Fruit fly (Drosophila melanogaster) whole organism, embryonic: ENCODE data around the gene spel1.

Experiments used
- Adf1 ChIP-seq: fragments of 200-800 bp; sonication (Bioruptor generic); IDR thresholded peaks from 2 replicates; pipeline ENCODE4 v1.3.6; 2022; ENCODE audit warnings: missing biosample characterization, missing genetic modification characterization
- CG10543 ChIP-seq: fragments of 200-800 bp; sonication (Bioruptor generic); optimal IDR thresholded peaks from 3 replicates; lab custom pipeline; 2017; ENCODE audit warnings: missing biosample characterization, mild to moderate bottlenecking, missing genetic modification characterization, moderate library complexity
- CG12155 ChIP-seq: fragments of 200-800 bp; sonication (Bioruptor generic); optimal IDR thresholded peaks from 3 replicates; lab custom pipeline; 2016; ENCODE audit warnings: missing biosample characterization, missing genetic modification characterization
- CG14860 ChIP-seq: fragments of 200-800 bp; sonication (Bioruptor generic); IDR thresholded peaks from 3 replicates; pipeline ENCODE4 v1.3.6; 2022; ENCODE audit warnings: missing biosample characterization, missing genetic modification characterization; ENCODE audit not compliant: partially characterized antibody
- CG18599 ChIP-seq: fragments of 200-800 bp; sonication (Bioruptor generic); optimal IDR thresholded peaks from 3 replicates; lab custom pipeline; 2017; ENCODE audit warnings: missing biosample characterization, missing genetic modification characterization, mild to moderate bottlenecking, moderate library complexity, missing genetic modification reagents
- CG2199 ChIP-seq: fragments of 200-800 bp; sonication (Bioruptor generic); IDR thresholded peaks from 3 replicates; pipeline ENCODE4 v1.3.6; 2022; ENCODE audit warnings: missing biosample characterization, missing genetic modification characterization
- CG34376 ChIP-seq: fragments of 200-800 bp; sonication (Bioruptor generic); optimal IDR thresholded peaks from 2 replicates; lab custom pipeline; 2018; ENCODE audit warnings: missing biosample characterization, mild to moderate bottlenecking, missing genetic modification characterization
- CG7745 ChIP-seq: fragments of 200-800 bp; sonication (Bioruptor generic); optimal IDR thresholded peaks from 2 replicates; lab custom pipeline; 2018; ENCODE audit warnings: missing biosample characterization, mild to moderate bottlenecking, missing genetic modification characterization, moderate library complexity
- CG8290 ChIP-seq, 3 experiments: fragments of 200-800 bp; sonication (Bioruptor generic); optimal IDR thresholded peaks; 2 replicates each; lab custom pipeline; 2016 to 2019; ENCODE audit warnings: missing biosample characterization in 3 of 3, missing genetic modification characterization in 3 of 3, mild to moderate bottlenecking in 2 of 3, moderate library complexity in 1 of 3
- CG9727 ChIP-seq: fragments of 200-800 bp; sonication (Bioruptor generic); optimal IDR thresholded peaks from 3 replicates; lab custom pipeline; 2017; ENCODE audit warnings: missing biosample characterization, mild to moderate bottlenecking, missing genetic modification characterization
- CoRest ChIP-seq: fragments of 200-800 bp; sonication (Bioruptor generic); optimal IDR thresholded peaks from 3 replicates; lab custom pipeline; 2018; ENCODE audit warnings: missing biosample characterization, mild to moderate bottlenecking, missing genetic modification characterization, moderate library complexity
- Dbx ChIP-seq: fragments of 200-800 bp; sonication (Bioruptor generic); IDR thresholded peaks from 3 replicates; pipeline ENCODE4 v1.3.6; 2022; ENCODE audit warnings: missing biosample characterization, missing genetic modification characterization
- ERR ChIP-seq: fragments of 200-800 bp; sonication (Bioruptor generic); optimal IDR thresholded peaks from 2 replicates; lab custom pipeline; 2016; ENCODE audit warnings: missing biosample characterization, missing genetic modification characterization
- Hand ChIP-seq: fragments of 200-800 bp; sonication (Bioruptor generic); optimal IDR thresholded peaks from 2 replicates; lab custom pipeline; 2017; ENCODE audit warnings: mild to moderate bottlenecking, missing biosample characterization, missing genetic modification reagents, missing genetic modification characterization
- Hey ChIP-seq: fragments of 200-800 bp; sonication (Bioruptor generic); optimal IDR thresholded peaks from 3 replicates; lab custom pipeline; 2018; ENCODE audit warnings: missing biosample characterization, mild to moderate bottlenecking, missing genetic modification characterization
- MBD-R2 ChIP-seq: fragments of 200-800 bp; sonication (Bioruptor generic); IDR thresholded peaks from 2 replicates; pipeline ENCODE4 v1.3.6; 2022; ENCODE audit warnings: missing biosample characterization, missing genetic modification characterization
- Nf-YA ChIP-seq: fragments of 200-800 bp; sonication (Bioruptor generic); IDR thresholded peaks from 2 replicates; pipeline ENCODE4 v1.3.6; 2022; ENCODE audit warnings: missing biosample characterization, missing genetic modification characterization
- Nf-YB ChIP-seq: fragments of 200-800 bp; sonication (Bioruptor generic); optimal IDR thresholded peaks from 3 replicates; lab custom pipeline; 2019; ENCODE audit warnings: missing biosample characterization, mild to moderate bottlenecking, missing genetic modification characterization, moderate library complexity
- Pdp1 ChIP-seq, 2 experiments: fragments of 200-800 bp; sonication (Bioruptor generic); optimal IDR thresholded peaks; 3 replicates each; lab custom pipeline; 2016; ENCODE audit warnings: missing biosample characterization in 2 of 2, missing genetic modification characterization in 2 of 2, mild to moderate bottlenecking in 1 of 2, moderate library complexity in 1 of 2
- Scr ChIP-seq: fragments of 200-800 bp; sonication (Bioruptor generic); IDR thresholded peaks from 2 replicates; pipeline ENCODE4 v1.3.6; 2022; ENCODE audit warnings: missing biosample characterization, missing genetic modification characterization; ENCODE audit not compliant: partially characterized antibody
- Taf1 ChIP-seq: fragments of 200-800 bp; sonication (Bioruptor generic); IDR thresholded peaks from 2 replicates; pipeline ENCODE4 v1.3.6; 2022; ENCODE audit warnings: missing biosample characterization, missing genetic modification characterization
- abd-A ChIP-seq: fragments of 200-800 bp; sonication (Bioruptor generic); optimal IDR thresholded peaks from 3 replicates; lab custom pipeline; 2019; ENCODE audit warnings: missing biosample characterization, mild to moderate bottlenecking, missing genetic modification characterization, moderate library complexity
- ash1 ChIP-seq: fragments of 200-800 bp; sonication (Bioruptor generic); optimal IDR thresholded peaks from 2 replicates; lab custom pipeline; 2018; ENCODE audit warnings: missing biosample characterization, mild to moderate bottlenecking, missing genetic modification characterization
- ato ChIP-seq: fragments of 200-800 bp; sonication (Bioruptor generic); IDR thresholded peaks from 2 replicates; pipeline ENCODE4 v1.3.6; 2022; ENCODE audit warnings: missing biosample characterization, missing genetic modification characterization; ENCODE audit not compliant: partially characterized antibody
- cg ChIP-seq: fragments of 200-800 bp; sonication (Bioruptor generic); optimal IDR thresholded peaks from 3 replicates; lab custom pipeline; 2019; ENCODE audit warnings: missing biosample characterization, mild to moderate bottlenecking, missing genetic modification characterization, moderate library complexity
- chif ChIP-seq, 2 experiments: fragments of 200-800 bp; sonication (Bioruptor generic); optimal IDR thresholded peaks; 3 replicates each; lab custom pipeline; 2016; ENCODE audit warnings: missing biosample characterization in 2 of 2, missing genetic modification characterization in 2 of 2
- chinmo ChIP-seq: fragments of 200-800 bp; sonication (Bioruptor generic); IDR thresholded peaks from 4 replicates; pipeline ENCODE4 v1.3.6; 2022; ENCODE audit warnings: missing biosample characterization, missing genetic modification characterization; ENCODE audit not compliant: partially characterized antibody
- cwo ChIP-seq: fragments of 200-800 bp; sonication (Bioruptor generic); optimal IDR thresholded peaks from 3 replicates; lab custom pipeline; 2017; ENCODE audit warnings: missing biosample characterization, missing genetic modification characterization, mild to moderate bottlenecking, moderate library complexity, missing genetic modification reagents
- gro ChIP-seq: fragments of 200-800 bp; sonication (Bioruptor generic); optimal IDR thresholded peaks from 2 replicates; lab custom pipeline; 2016; ENCODE audit warnings: missing biosample characterization, missing genetic modification characterization
- hb ChIP-seq: fragments of 200-800 bp; sonication (Bioruptor generic); IDR thresholded peaks from 3 replicates; pipeline ENCODE4 v1.3.6; 2022; ENCODE audit warnings: missing biosample characterization, missing genetic modification characterization; ENCODE audit not compliant: partially characterized antibody
- jumu ChIP-seq: fragments of 200-800 bp; sonication (Bioruptor generic); optimal IDR thresholded peaks from 3 replicates; lab custom pipeline; 2016; ENCODE audit warnings: missing biosample characterization, missing genetic modification characterization
- lov ChIP-seq, 2 experiments: fragments of 200-800 bp in 1 of 2; fragments of >200 bp in 1 of 2; sonication (Bioruptor generic) in 1 of 2; IDR thresholded peaks in 1 of 2; optimal IDR thresholded peaks in 1 of 2; 2 replicates in 1 of 2; 3 replicates in 1 of 2; pipeline versions ENCODE4 v1.3.6 to Lab custom; 2017 to 2022; ENCODE audit warnings: missing biosample characterization in 1 of 2, missing genetic modification characterization in 1 of 2
- nau ChIP-seq: fragments of 200-800 bp; sonication (Bioruptor generic); optimal IDR thresholded peaks from 3 replicates; lab custom pipeline; 2017; ENCODE audit warnings: missing biosample characterization, mild to moderate bottlenecking, missing genetic modification characterization, missing genetic modification reagents
- nerfin-2 ChIP-seq: fragments of 200-800 bp; sonication (Bioruptor generic); IDR thresholded peaks from 2 replicates; pipeline ENCODE4 v1.3.6; 2022; ENCODE audit warnings: missing biosample characterization, missing genetic modification characterization; ENCODE audit not compliant: partially characterized antibody
- phol ChIP-seq: fragments of 200-800 bp; sonication (Bioruptor generic); optimal IDR thresholded peaks from 3 replicates; lab custom pipeline; 2018; ENCODE audit warnings: missing biosample characterization, mild to moderate bottlenecking, missing genetic modification characterization, moderate library complexity
- psq ChIP-seq: fragments of 200-800 bp; sonication (Bioruptor generic); optimal IDR thresholded peaks from 2 replicates; lab custom pipeline; 2017; ENCODE audit warnings: missing biosample characterization, missing genetic modification characterization
- rib ChIP-seq: fragments of 200-800 bp; sonication (Bioruptor generic); IDR thresholded peaks from 2 replicates; pipeline ENCODE4 v1.3.6; 2022; ENCODE audit warnings: missing biosample characterization, missing genetic modification characterization
- schlank ChIP-seq: fragments of 200-800 bp; sonication (Bioruptor generic); optimal IDR thresholded peaks from 2 replicates; lab custom pipeline; 2018; ENCODE audit warnings: missing biosample characterization, mild to moderate bottlenecking, missing genetic modification characterization
- so ChIP-seq: fragments of 200-800 bp; sonication (Bioruptor generic); IDR thresholded peaks from 3 replicates; pipeline ENCODE4 v1.3.6; 2022; ENCODE audit warnings: missing biosample characterization, missing genetic modification characterization
- sqz ChIP-seq: fragments of 200-800 bp; sonication (Bioruptor generic); optimal IDR thresholded peaks from 3 replicates; lab custom pipeline; 2018; ENCODE audit warnings: missing biosample characterization, mild to moderate bottlenecking, missing genetic modification characterization
- sr ChIP-seq: fragments of 200-800 bp; sonication (Bioruptor generic); IDR thresholded peaks from 3 replicates; pipeline ENCODE4 v1.3.6; 2022; ENCODE audit warnings: missing biosample characterization, missing genetic modification characterization
- stwl ChIP-seq: fragments of 200-800 bp; sonication (Bioruptor generic); optimal IDR thresholded peaks from 3 replicates; lab custom pipeline; 2018; ENCODE audit warnings: missing biosample characterization, mild to moderate bottlenecking, missing genetic modification characterization, moderate library complexity
- tio ChIP-seq: fragments of 200-800 bp; sonication (Bioruptor generic); optimal IDR thresholded peaks from 2 replicates; lab custom pipeline; 2017; ENCODE audit warnings: missing biosample characterization, missing genetic modification characterization, inconsistent platforms
- tna ChIP-seq: fragments of 200-800 bp; sonication (Bioruptor generic); IDR thresholded peaks from 2 replicates; pipeline ENCODE4 v1.3.6; 2022; ENCODE audit warnings: missing biosample characterization, missing genetic modification characterization; ENCODE audit not compliant: partially characterized antibody
- tup ChIP-seq: fragments of 200-800 bp; sonication (Bioruptor generic); optimal IDR thresholded peaks from 2 replicates; lab custom pipeline; 2016; ENCODE audit warnings: missing biosample characterization, mild to moderate bottlenecking, missing genetic modification characterization, moderate library complexity
- twi ChIP-seq: fragments of 200-800 bp; optimal IDR thresholded peaks from 2 replicates; lab custom pipeline; 2019; ENCODE audit warnings: missing biosample characterization, mild to moderate bottlenecking, missing genetic modification characterization, moderate library complexity
- vvl ChIP-seq: fragments of 200-800 bp; sonication (Bioruptor generic); IDR thresholded peaks from 2 replicates; pipeline ENCODE4 v1.3.6; 2022; ENCODE audit warnings: missing biosample characterization, missing genetic modification characterization

spel1 gene

dm6 chr2L:14410331-14410730 lies 48.5 kb downstream of the spel1 start (continued):
- TF ChIP-seq CG7745 (tag; lab: Kevin White, UChicago) (no peak), tup (GFP tag; lab: Kevin White, UChicago) (no peak), sqz (GFP tag; lab: Kevin White, UChicago) (no peak), vvl (GFP tag; lab: Robert Waterston, UW) (peak; percentile 71), stwl (peak; percentile 37), CoRest (tag; lab: Kevin White, UChicago) (peak; percentile 58), chinmo (peak; percentile 91), nau (GFP tag; lab: Kevin White, UChicago) (peak; percentile 39), CG2199 (GFP tag; lab: Robert Waterston, UW) (0 out of 3 replicates have a peak, but pooled peaks have one; percentile 25), jumu (GFP tag; lab: Kevin White, UChicago) (no peak), cwo (GFP tag; lab: Kevin White, UChicago) (no peak), CG14860 (GFP tag; lab: Robert Waterston, UW) (0 out of 3 replicates have a peak, but pooled peaks have one; percentile 20), schlank (tag; lab: Kevin White, UChicago) (no peak), ash1 (GFP tag; lab: Kevin White, UChicago) (peak; percentile 4), tio (GFP tag; lab: Kevin White, UChicago) (no peak), hb (no peak), Scr (GFP tag; lab: Robert Waterston, UW) (0 out of 2 replicates have a peak, but pooled peaks have one; percentile 9), Hand (GFP tag; lab: Kevin White, UChicago) (no peak), gro (GFP tag; lab: Kevin White, UChicago) (peak; percentile 32), Adf1 (GFP tag; lab: Robert Waterston, UW) (peak; percentile 78), CG18599 (no peak), ERR (GFP tag; lab: Kevin White, UChicago) (no peak), twi (peak; percentile 88), MBD-R2 (GFP tag; lab: Robert Waterston, UW) (0 out of 2 replicates have a peak, but pooled peaks have one; percentile 19), phol (tag; lab: Kevin White, UChicago) (peak; percentile 85), Pdp1 (GFP tag; optimal IDR thresholded peaks at IDR 0.05; lab: Kevin White, UChicago) (peak in 1 of 2 experiments; percentile 10), CG12155 (GFP tag; lab: Kevin White, UChicago) (no peak), abd-A (tag; lab: Kevin White, UChicago) (peak; percentile 97), CG34376 (no peak), psq (GFP tag; lab: Kevin White, UChicago) (no peak), CG9727 (GFP tag; lab: Kevin White, UChicago) (no peak), CG8290 (GFP tag; optimal IDR thresholded peaks at IDR 0.05; lab: Kevin White, UChicago) (no peak), CG8290 (tag; optimal IDR thresholded peaks at IDR 0.05; lab: Kevin White, UChicago) (peak in 1 of 2 experiments; percentile 54), CG10543 (peak; percentile 55), so (GFP tag; lab: Robert Waterston, UW) (peak; percentile 68; the same call in 1 of the 3 replicates), Hey (peak; percentile 6), ato (0 out of 2 replicates have a peak, but pooled peaks have one; percentile 24), cg (GFP tag; lab: Kevin White, UChicago) (peak; percentile 98), lov (optimal IDR thresholded peaks at IDR 0.05; lab: Kevin White, UChicago) (no peak), lov (GFP tag; IDR thresholded peaks at IDR 0.05; lab: Robert Waterston, UW) (0 out of 3 replicates have a peak, but pooled peaks have one; percentile 64), Nf-YB (peak; percentile 98), rib (GFP tag; lab: Robert Waterston, UW) (peak; percentile 58; the same call in 1 of the 2 replicates), sr (GFP tag; lab: Robert Waterston, UW) (peak; percentile 98), chif (GFP tag; optimal IDR thresholded peaks at IDR 0.05; lab: Kevin White, UChicago) (no peak), nerfin-2 (GFP tag; lab: Robert Waterston, UW) (0 out of 2 replicates have a peak, but pooled peaks have one; percentile 11), tna (GFP tag; lab: Robert Waterston, UW) (peak; percentile 15; the same call in 1 of the 2 replicates), Dbx (GFP tag; lab: Robert Waterston, UW) (0 out of 3 replicates have a peak, but pooled peaks have one; percentile 28), Nf-YA (GFP tag; lab: Robert Waterston, UW) (peak; percentile 91), Taf1 (no peak)
